Worm (Caenorhabditis elegans): ENCODE data around the gene F21D5.7.
A peak's percentile ranks its signal among the peaks of the same experiment; 100 is the strongest.

DNA sequence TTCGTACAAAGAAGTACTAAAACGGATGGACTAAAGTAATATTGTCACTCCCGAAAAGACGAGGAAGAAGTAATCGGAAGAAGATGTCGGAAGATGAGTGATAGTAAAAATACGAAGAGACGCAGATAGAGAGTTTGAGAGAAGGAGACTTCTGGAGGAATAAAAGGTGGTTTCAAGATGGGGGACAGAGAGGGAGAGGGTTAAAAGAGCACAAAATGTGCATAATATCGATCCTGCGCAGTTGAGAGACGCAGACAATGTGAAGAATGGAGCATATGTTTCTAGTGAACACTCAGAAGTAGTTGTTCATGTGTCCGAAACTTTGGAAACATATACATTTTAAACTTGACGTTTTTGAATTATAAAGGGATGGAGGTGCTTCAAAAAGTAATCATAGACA is 19.0 kb upstream of the F21D5.7 start:
- no peak for TF ChIP-seq mdl-1 (tag; optimal IDR thresholded peaks at IDR 0.05)
- TF ChIP-seq nhr-11 (tag; optimal IDR thresholded peaks at IDR 0.05), result no peak
- TF ChIP-seq unc-39 (tag; optimal IDR thresholded peaks at IDR 0.05), result no peak
- TF ChIP-seq ama-1 (optimal IDR thresholded peaks at IDR 0.05), result no peak
- no peak for TF ChIP-seq skn-1 (tag; optimal IDR thresholded peaks at IDR 0.05)
- peak; percentile 49 for TF ChIP-seq zag-1 (tag; optimal IDR thresholded peaks at IDR 0.05)
- no peak for TF ChIP-seq nhr-25 (tag; optimal IDR thresholded peaks at IDR 0.05)
- TF ChIP-seq ztf-11 (tag; optimal IDR thresholded peaks at IDR 0.05), result no peak
- no peak for TF ChIP-seq nhr-21 (tag; optimal IDR thresholded peaks at IDR 0.05)
- no peak for TF ChIP-seq unc-62 (GFP tag; optimal IDR thresholded peaks at IDR 0.05)
- no peak for TF ChIP-seq ztf-4 (tag; optimal IDR thresholded peaks at IDR 0.05)
- no peak for TF ChIP-seq nhr-10 (tag; optimal IDR thresholded peaks at IDR 0.05)

Measured in whole organism, L2 larva.